Fruit fly (Drosophila melanogaster) whole organism, embryonic: ENCODE measurements around the gene NdufA3.

Experiments used
- Bgb ChIP-seq: fragments of 200-800 bp; sonication (Bioruptor generic); IDR thresholded peaks from 2 replicates; pipeline ENCODE4 v1.3.6; 2022; ENCODE audit warnings: missing biosample characterization, missing genetic modification characterization; ENCODE audit not compliant: partially characterized antibody
- CG10209 ChIP-seq: fragments of 200-800 bp; sonication (Bioruptor generic); optimal IDR thresholded peaks from 3 replicates; lab custom pipeline; 2017; ENCODE audit warnings: missing biosample characterization, mild to moderate bottlenecking, missing genetic modification characterization, missing genetic modification reagents
- CG10543 ChIP-seq: fragments of 200-800 bp; sonication (Bioruptor generic); optimal IDR thresholded peaks from 3 replicates; lab custom pipeline; 2017; ENCODE audit warnings: missing biosample characterization, mild to moderate bottlenecking, missing genetic modification characterization, moderate library complexity
- CG10565 ChIP-seq: fragments of 200-800 bp; sonication (Bioruptor generic); optimal IDR thresholded peaks from 3 replicates; lab custom pipeline; 2016; ENCODE audit warnings: missing biosample characterization, mild to moderate bottlenecking, missing genetic modification characterization
- CG11247 ChIP-seq: fragments of 200-800 bp; sonication (Bioruptor generic); IDR thresholded peaks from 2 replicates; pipeline ENCODE4 v1.3.6; 2022; ENCODE audit warnings: missing biosample characterization, missing genetic modification characterization
- CG11398 ChIP-seq: fragments of 200-800 bp; sonication (Bioruptor generic); optimal IDR thresholded peaks from 2 replicates; lab custom pipeline; 2016; ENCODE audit warnings: missing biosample characterization, missing genetic modification characterization
- CG12299 ChIP-seq: fragments of 200-800 bp; sonication (Bioruptor generic); optimal IDR thresholded peaks from 2 replicates; lab custom pipeline; 2018; ENCODE audit warnings: missing biosample characterization, mild to moderate bottlenecking, missing genetic modification characterization
- CG13894 ChIP-seq: fragments of 200-800 bp; sonication (Bioruptor generic); optimal IDR thresholded peaks from 3 replicates; lab custom pipeline; 2018; ENCODE audit warnings: missing biosample characterization, mild to moderate bottlenecking, missing genetic modification characterization, moderate library complexity
- CG15514 ChIP-seq: fragments of 200-800 bp; sonication (Bioruptor generic); optimal IDR thresholded peaks from 3 replicates; lab custom pipeline; 2017; ENCODE audit warnings: missing biosample characterization, missing genetic modification characterization, mild to moderate bottlenecking, moderate library complexity, missing genetic modification reagents
- CG15601 ChIP-seq: fragments of 200-800 bp; sonication (Bioruptor generic); optimal IDR thresholded peaks from 3 replicates; lab custom pipeline; 2019; ENCODE audit warnings: missing biosample characterization, mild to moderate bottlenecking, missing genetic modification characterization, moderate library complexity
- CG16813 ChIP-seq: fragments of 200-800 bp; sonication (Bioruptor generic); IDR thresholded peaks from 3 replicates; pipeline ENCODE4 v1.3.6; 2022; ENCODE audit warnings: missing biosample characterization, missing genetic modification characterization; ENCODE audit not compliant: partially characterized antibody
- CG34422 ChIP-seq: fragments of 200-800 bp; sonication (Bioruptor generic); IDR thresholded peaks from 3 replicates; pipeline ENCODE4 v1.3.6; 2022; ENCODE audit warnings: missing biosample characterization, missing genetic modification characterization
- CG3838 ChIP-seq: fragments of 200-800 bp; sonication (Bioruptor generic); optimal IDR thresholded peaks from 3 replicates; lab custom pipeline; 2016; ENCODE audit warnings: missing biosample characterization, missing genetic modification characterization
- CG4424 ChIP-seq: fragments of 200-800 bp; sonication (Bioruptor generic); optimal IDR thresholded peaks from 3 replicates; lab custom pipeline; 2016; ENCODE audit warnings: missing biosample characterization, missing genetic modification characterization
- CG6254 ChIP-seq: fragments of 200-800 bp; sonication (Bioruptor generic); optimal IDR thresholded peaks from 3 replicates; lab custom pipeline; 2017; ENCODE audit warnings: mild to moderate bottlenecking, missing biosample characterization, missing genetic modification reagents, missing genetic modification characterization
- CG6654 ChIP-seq: fragments of 200-800 bp; sonication (Bioruptor generic); optimal IDR thresholded peaks from 2 replicates; lab custom pipeline; 2017; ENCODE audit warnings: missing biosample characterization, mild to moderate bottlenecking, missing genetic modification characterization
- CG6813 ChIP-seq: fragments of 200-800 bp; sonication (Bioruptor generic); optimal IDR thresholded peaks from 2 replicates; lab custom pipeline; 2017; ENCODE audit warnings: missing biosample characterization, missing genetic modification characterization, mild to moderate bottlenecking, moderate library complexity, missing genetic modification reagents
- CG7372 ChIP-seq: fragments of 200-800 bp; sonication (Bioruptor generic); IDR thresholded peaks from 2 replicates; pipeline ENCODE4 v1.3.6; 2022; ENCODE audit warnings: missing biosample characterization, missing genetic modification characterization
- CoRest ChIP-seq: fragments of 200-800 bp; sonication (Bioruptor generic); optimal IDR thresholded peaks from 3 replicates; lab custom pipeline; 2018; ENCODE audit warnings: missing biosample characterization, mild to moderate bottlenecking, missing genetic modification characterization, moderate library complexity
- Dip3 ChIP-seq: fragments of 200-800 bp; sonication (Bioruptor generic); optimal IDR thresholded peaks from 3 replicates; lab custom pipeline; 2016; ENCODE audit warnings: missing biosample characterization, missing genetic modification characterization
- Lim3 ChIP-seq: fragments of 200-800 bp; sonication (Bioruptor generic); IDR thresholded peaks from 2 replicates; pipeline ENCODE4 v1.3.6; 2022; ENCODE audit warnings: missing biosample characterization, missing genetic modification characterization
- Side ChIP-seq: fragments of 200-800 bp; sonication (Bioruptor generic); optimal IDR thresholded peaks from 2 replicates; lab custom pipeline; 2016; ENCODE audit warnings: missing biosample characterization, missing genetic modification characterization
- Sry-δ ChIP-seq: fragments of 200-800 bp; sonication (Bioruptor generic); optimal IDR thresholded peaks from 2 replicates; lab custom pipeline; 2016; ENCODE audit warnings: missing biosample characterization, missing genetic modification characterization
- YL-1 ChIP-seq: fragments of 200-800 bp; sonication (Bioruptor generic); optimal IDR thresholded peaks from 3 replicates; lab custom pipeline; 2017; ENCODE audit warnings: missing biosample characterization, mild to moderate bottlenecking, missing genetic modification characterization
- ab ChIP-seq: fragments of 200-800 bp; sonication (Bioruptor generic); optimal IDR thresholded peaks from 2 replicates; lab custom pipeline; 2016; ENCODE audit warnings: missing biosample characterization, missing genetic modification characterization
- al ChIP-seq: fragments of 200-800 bp; sonication (Bioruptor generic); IDR thresholded peaks from 2 replicates; pipeline ENCODE4 v1.3.6; 2022; ENCODE audit warnings: missing biosample characterization, missing genetic modification characterization
- amos ChIP-seq: fragments of 200-800 bp; sonication (Bioruptor generic); IDR thresholded peaks from 2 replicates; pipeline ENCODE4 v1.3.6; 2022; ENCODE audit warnings: missing biosample characterization, missing genetic modification characterization; ENCODE audit not compliant: partially characterized antibody
- az2 ChIP-seq: fragments of 200-800 bp; sonication (Bioruptor generic); optimal IDR thresholded peaks from 3 replicates; lab custom pipeline; 2016; ENCODE audit warnings: missing biosample characterization, missing genetic modification characterization
- cg ChIP-seq: fragments of 200-800 bp; sonication (Bioruptor generic); optimal IDR thresholded peaks from 3 replicates; lab custom pipeline; 2019; ENCODE audit warnings: missing biosample characterization, mild to moderate bottlenecking, missing genetic modification characterization, moderate library complexity
- crol ChIP-seq: fragments of 200-800 bp; sonication (Bioruptor generic); IDR thresholded peaks from 2 replicates; pipeline ENCODE4 v1.3.6; 2022; ENCODE audit warnings: missing biosample characterization, missing genetic modification characterization
- cwo ChIP-seq: fragments of 200-800 bp; sonication (Bioruptor generic); optimal IDR thresholded peaks from 3 replicates; lab custom pipeline; 2017; ENCODE audit warnings: missing biosample characterization, missing genetic modification characterization, mild to moderate bottlenecking, moderate library complexity, missing genetic modification reagents
- da ChIP-seq: fragments of 200-800 bp; sonication (Bioruptor generic); optimal IDR thresholded peaks from 2 replicates; lab custom pipeline; 2016; ENCODE audit warnings: missing biosample characterization, missing genetic modification characterization
- dmrt99B ChIP-seq: fragments of 200-800 bp; sonication (Bioruptor generic); optimal IDR thresholded peaks from 2 replicates; lab custom pipeline; 2018; ENCODE audit warnings: missing biosample characterization, mild to moderate bottlenecking, missing genetic modification characterization, moderate library complexity
- dysf ChIP-seq: fragments of 200-800 bp; sonication (Bioruptor generic); IDR thresholded peaks from 3 replicates; pipeline ENCODE4 v1.3.6; 2022; ENCODE audit warnings: missing biosample characterization, missing genetic modification characterization
- fd3F ChIP-seq: fragments of 200-800 bp; sonication (Bioruptor generic); optimal IDR thresholded peaks from 2 replicates; lab custom pipeline; 2018; ENCODE audit warnings: missing biosample characterization, mild to moderate bottlenecking, missing genetic modification characterization, moderate library complexity
- gce ChIP-seq: fragments of 200-800 bp; sonication (Bioruptor generic); IDR thresholded peaks from 3 replicates; pipeline ENCODE4 v1.3.6; 2022; ENCODE audit warnings: missing biosample characterization, missing genetic modification characterization
- grau ChIP-seq: fragments of 200-800 bp; optimal IDR thresholded peaks from 3 replicates; lab custom pipeline; 2019; ENCODE audit warnings: missing biosample characterization, mild to moderate bottlenecking, missing genetic modification characterization, moderate library complexity
- her ChIP-seq: fragments of 200-800 bp; sonication (Bioruptor generic); optimal IDR thresholded peaks from 2 replicates; lab custom pipeline; 2016; ENCODE audit warnings: missing biosample characterization, missing genetic modification characterization
- hkb ChIP-seq, 2 experiments: fragments of 200-800 bp in 1 of 2; fragments of >200 bp in 1 of 2; sonication (Bioruptor generic) in 1 of 2; IDR thresholded peaks in 1 of 2; optimal IDR thresholded peaks in 1 of 2; 2 replicates each; pipeline versions ENCODE4 v1.3.6 to Lab custom; 2017 to 2022; ENCODE audit warnings: missing biosample characterization in 1 of 2, missing genetic modification characterization in 1 of 2
- ken ChIP-seq: fragments of 200-800 bp; sonication (Bioruptor generic); IDR thresholded peaks from 3 replicates; pipeline ENCODE4 v1.3.6; 2022; ENCODE audit warnings: missing biosample characterization, missing genetic modification characterization
- lov ChIP-seq, 2 experiments: fragments of 200-800 bp in 1 of 2; fragments of >200 bp in 1 of 2; sonication (Bioruptor generic) in 1 of 2; IDR thresholded peaks in 1 of 2; optimal IDR thresholded peaks in 1 of 2; 2 replicates in 1 of 2; 3 replicates in 1 of 2; pipeline versions ENCODE4 v1.3.6 to Lab custom; 2017 to 2022; ENCODE audit warnings: missing biosample characterization in 1 of 2, missing genetic modification characterization in 1 of 2
- nau ChIP-seq: fragments of 200-800 bp; sonication (Bioruptor generic); optimal IDR thresholded peaks from 3 replicates; lab custom pipeline; 2017; ENCODE audit warnings: missing biosample characterization, mild to moderate bottlenecking, missing genetic modification characterization, missing genetic modification reagents
- pzg ChIP-seq: fragments of 200-800 bp; sonication (Bioruptor generic); optimal IDR thresholded peaks from 3 replicates; lab custom pipeline; 2018; ENCODE audit warnings: missing biosample characterization, mild to moderate bottlenecking, missing genetic modification characterization, moderate library complexity
- repo ChIP-seq: fragments of 200-800 bp; sonication (Bioruptor generic); optimal IDR thresholded peaks from 2 replicates; lab custom pipeline; 2016; ENCODE audit warnings: missing biosample characterization, missing genetic modification characterization
- run ChIP-seq: fragments of 200-800 bp; sonication (Bioruptor generic); optimal IDR thresholded peaks from 3 replicates; lab custom pipeline; 2018; ENCODE audit warnings: missing biosample characterization, mild to moderate bottlenecking, missing genetic modification characterization
- sd ChIP-seq: fragments of 200-800 bp; sonication (Bioruptor generic); optimal IDR thresholded peaks from 3 replicates; lab custom pipeline; 2018; ENCODE audit warnings: missing biosample characterization, mild to moderate bottlenecking, missing genetic modification characterization, moderate library complexity
- so ChIP-seq: fragments of 200-800 bp; sonication (Bioruptor generic); IDR thresholded peaks from 3 replicates; pipeline ENCODE4 v1.3.6; 2022; ENCODE audit warnings: missing biosample characterization, missing genetic modification characterization
- tap ChIP-seq: fragments of 200-800 bp; optimal IDR thresholded peaks from 3 replicates; lab custom pipeline; 2019; ENCODE audit warnings: missing biosample characterization, mild to moderate bottlenecking, missing genetic modification characterization, moderate library complexity
- tna ChIP-seq: fragments of 200-800 bp; sonication (Bioruptor generic); IDR thresholded peaks from 2 replicates; pipeline ENCODE4 v1.3.6; 2022; ENCODE audit warnings: missing biosample characterization, missing genetic modification characterization; ENCODE audit not compliant: partially characterized antibody

The NdufA3 gene

DNA sequence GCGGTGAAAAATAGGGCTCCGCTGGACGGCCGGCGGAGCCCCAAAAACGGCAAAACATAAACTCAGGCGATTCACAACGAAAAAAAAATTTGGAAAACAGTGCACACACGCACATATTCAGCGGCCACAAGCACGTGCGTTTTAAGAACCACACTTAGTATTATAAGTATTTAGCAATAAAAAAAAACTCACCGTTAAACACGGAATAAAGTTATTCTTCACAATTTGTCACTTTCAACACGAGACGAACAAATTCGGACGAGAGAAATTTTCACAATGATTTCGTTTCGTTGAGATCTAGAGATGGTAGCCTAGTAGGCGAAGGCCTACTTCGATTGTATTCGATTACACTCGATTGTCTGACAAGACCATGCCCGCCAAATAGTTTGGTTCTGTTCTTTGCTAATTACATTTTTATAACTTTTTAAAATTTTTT, 3.4 kb downstream of the NdufA3 start, which contains the start of gene His3.3B (continued):
- TF ChIP-seq lov (optimal IDR thresholded peaks at IDR 0.05; lab: Kevin White, UChicago) (no peak), lov (GFP tag; IDR thresholded peaks at IDR 0.05; lab: Robert Waterston, UW) (no peak), fd3F (GFP tag; lab: Kevin White, UChicago) (no peak), CG7372 (GFP tag; lab: Robert Waterston, UW) (no peak), hkb (optimal IDR thresholded peaks at IDR 0.05; lab: Kevin White, UChicago) (no peak), hkb (GFP tag; IDR thresholded peaks at IDR 0.05; lab: Robert Waterston, UW) (no peak; the same call in 1 of the 2 replicates), nau (GFP tag; lab: Kevin White, UChicago) (peak; percentile 1), tap (tag; lab: Kevin White, UChicago) (peak; percentile 2), CG3838 (GFP tag; lab: Kevin White, UChicago) (no peak), dysf (no peak), cg (GFP tag; lab: Kevin White, UChicago) (peak; percentile 66), YL-1 (GFP tag; lab: Kevin White, UChicago) (peak; percentile 71), crol (GFP tag; lab: Robert Waterston, UW) (no peak), Bgb (GFP tag; lab: Robert Waterston, UW) (peak; percentile 48; the same call in 1 of the 2 replicates), CG6254 (GFP tag; lab: Kevin White, UChicago) (no peak), Sry-δ (peak; percentile 90), Lim3 (GFP tag; lab: Robert Waterston, UW) (no peak), az2 (no peak), CG6813 (GFP tag; lab: Kevin White, UChicago) (no peak), CG16813 (GFP tag; lab: Robert Waterston, UW) (peak; percentile 42; the same call in 1 of the 3 replicates), cwo (GFP tag; lab: Kevin White, UChicago) (peak; percentile 49), al (GFP tag; lab: Robert Waterston, UW) (no peak), CG12299 (tag; lab: Kevin White, UChicago) (peak; percentile 55), so (GFP tag; lab: Robert Waterston, UW) (no peak), her (GFP tag; lab: Kevin White, UChicago) (no peak), CoRest (tag; lab: Kevin White, UChicago) (no peak), da (GFP tag; lab: Kevin White, UChicago) (no peak), run (tag; lab: Kevin White, UChicago) (peak; percentile 28), ken (GFP tag; lab: Robert Waterston, UW) (no peak), Side (no peak), repo (GFP tag; lab: Kevin White, UChicago) (no peak), CG15601 (tag; lab: Kevin White, UChicago) (peak; percentile 2), CG11398 (GFP tag; lab: Kevin White, UChicago) (no peak), CG10543 (GFP tag; lab: Kevin White, UChicago) (peak; percentile 18), Dip3 (GFP tag; lab: Kevin White, UChicago) (no peak), pzg (GFP tag; lab: Kevin White, UChicago) (peak; percentile 74), amos (GFP tag; lab: Robert Waterston, UW) (peak; percentile 56; the same call in 1 of the 2 replicates), grau (tag; lab: Kevin White, UChicago) (no peak), CG11247 (no peak), CG13894 (tag; lab: Kevin White, UChicago) (peak; percentile 38), CG10209 (GFP tag; lab: Kevin White, UChicago) (no peak), ab (GFP tag; lab: Kevin White, UChicago) (no peak), CG4424 (peak; percentile 5), dmrt99B (tag; lab: Kevin White, UChicago) (no peak), CG34422 (GFP tag; lab: Robert Waterston, UW) (peak; percentile 54; the same call in 1 of the 3 replicates), tna (no peak), CG15514 (GFP tag; lab: Kevin White, UChicago) (peak; percentile 64), CG10565 (GFP tag; lab: Kevin White, UChicago) (no peak), gce (GFP tag; lab: Robert Waterston, UW) (no peak), sd (peak; percentile 32), CG6654 (no peak)
